Fruit fly (Drosophila melanogaster) whole organism, wandering third instar larva: ENCODE measurements around the gene CG43694.

ENCODE experiments used
- Abd-B ChIP-seq: fragments of >200 bp; optimal IDR thresholded peaks from 2 replicates; lab custom pipeline; 2017; ENCODE audit warnings: missing biosample characterization, missing genetic modification characterization
- CG9705 ChIP-seq: fragments of 200-800 bp; sonication (Bioruptor generic); optimal IDR thresholded peaks from 2 replicates; lab custom pipeline; 2018; ENCODE audit warnings: missing biosample characterization, mild to moderate bottlenecking, missing genetic modification characterization
- CrebA ChIP-seq: fragments of 200-800 bp; sonication (Bioruptor generic); optimal IDR thresholded peaks from 2 replicates; lab custom pipeline; 2016; ENCODE audit warnings: missing biosample characterization, mild to moderate bottlenecking, missing genetic modification characterization, borderline replicate concordance
- Dfd ChIP-seq: fragments of >200 bp; optimal IDR thresholded peaks from 2 replicates; lab custom pipeline; 2017; ENCODE audit warnings: missing biosample characterization, missing genetic modification characterization
- Dif ChIP-seq: fragments of 200-275, 200-300 bp; sonication (Bioruptor generic); optimal IDR thresholded peaks from 2 replicates; lab custom pipeline; 2018; ENCODE audit warnings: missing biosample characterization, missing genetic modification characterization; ENCODE audit not compliant: partially characterized antibody
- GATAd ChIP-seq: sonication (Bioruptor generic); optimal IDR thresholded peaks from 2 replicates; lab custom pipeline; 2016; ENCODE audit warnings: missing biosample characterization, missing genetic modification characterization
- HLH106 ChIP-seq: fragments of 200-800 bp; optimal IDR thresholded peaks from 3 replicates; lab custom pipeline; 2019; ENCODE audit warnings: missing biosample characterization, mild to moderate bottlenecking, missing genetic modification characterization, moderate library complexity
- Hnf4 ChIP-seq: fragments of 200-800 bp; sonication (Bioruptor generic); optimal IDR thresholded peaks from 2 replicates; lab custom pipeline; 2016; ENCODE audit warnings: missing biosample characterization, mild to moderate bottlenecking, missing genetic modification characterization
- Hr78 ChIP-seq: fragments of >200 bp; optimal IDR thresholded peaks from 2 replicates; lab custom pipeline; 2017; ENCODE audit warnings: missing biosample characterization, missing genetic modification characterization
- Hr83 ChIP-seq: fragments of 200-300 bp; sonication (Bioruptor generic); optimal IDR thresholded peaks from 2 replicates; lab custom pipeline; 2016; ENCODE audit warnings: missing biosample characterization, mild to moderate bottlenecking, missing genetic modification characterization, moderate library complexity; ENCODE audit not compliant: poor library complexity, severe bottlenecking
- Jra ChIP-seq: sonication (Bioruptor generic); optimal IDR thresholded peaks from 2 replicates; lab custom pipeline; 2016; ENCODE audit warnings: missing biosample characterization, missing genetic modification characterization
- Myc ChIP-seq: fragments of >200 bp; optimal IDR thresholded peaks from 2 replicates; lab custom pipeline; 2017
- OdsH ChIP-seq: fragments of 200-800 bp; sonication (Bioruptor generic); optimal IDR thresholded peaks from 2 replicates; lab custom pipeline; 2016; ENCODE audit warnings: missing biosample characterization, mild to moderate bottlenecking, missing genetic modification characterization
- Sp1 ChIP-seq: fragments of 200-800 bp; sonication (Bioruptor generic); optimal IDR thresholded peaks from 3 replicates; lab custom pipeline; 2019; ENCODE audit warnings: missing biosample characterization, mild to moderate bottlenecking, missing genetic modification characterization, moderate library complexity
- Vsx2 ChIP-seq: fragments of 200-300, 225-300 bp; sonication (Bioruptor generic); optimal IDR thresholded peaks from 2 replicates; lab custom pipeline; 2018; ENCODE audit warnings: missing biosample characterization, missing genetic modification characterization; ENCODE audit not compliant: partially characterized antibody
- br ChIP-seq: fragments of 200-800 bp; sonication (Bioruptor generic); optimal IDR thresholded peaks from 2 replicates; lab custom pipeline; 2016; ENCODE audit warnings: missing biosample characterization, missing genetic modification characterization
- brk ChIP-seq: fragments of 200-800 bp; sonication (Bioruptor generic); optimal IDR thresholded peaks from 2 replicates; lab custom pipeline; 2016; ENCODE audit warnings: missing biosample characterization, mild to moderate bottlenecking, missing genetic modification characterization
- dl ChIP-seq, 2 experiments: fragments of 175-275, 200-275 bp in 1 of 2; fragments of 200-275 bp in 1 of 2; sonication (Bioruptor generic); optimal IDR thresholded peaks; lab custom pipeline; 2018; ENCODE audit warnings: mild to moderate bottlenecking in 2 of 2, missing biosample characterization in 2 of 2, missing genetic modification characterization in 2 of 2, moderate library complexity in 2 of 2; ENCODE audit not compliant: partially characterized antibody in 2 of 2, insufficient read depth in 1 of 2
- dsf ChIP-seq: sonication (Bioruptor generic); optimal IDR thresholded peaks from 2 replicates; lab custom pipeline; 2016; ENCODE audit warnings: missing biosample characterization, missing genetic modification characterization, borderline replicate concordance
- ey ChIP-seq: fragments of 200-800 bp; sonication (Bioruptor generic); optimal IDR thresholded peaks from 2 replicates; lab custom pipeline; 2016; ENCODE audit warnings: missing biosample characterization, missing genetic modification characterization
- foxo ChIP-seq, 2 experiments: fragments of 200-800 bp; sonication (Bioruptor generic); optimal IDR thresholded peaks; 2 replicates in 1 of 2; 3 replicates in 1 of 2; lab custom pipeline; 2016 to 2017; ENCODE audit warnings: missing biosample characterization in 2 of 2, missing genetic modification characterization in 2 of 2
- fru ChIP-seq: fragments of 200-800 bp; sonication (Bioruptor generic); optimal IDR thresholded peaks from 3 replicates; lab custom pipeline; 2016; ENCODE audit warnings: missing biosample characterization, mild to moderate bottlenecking, missing genetic modification characterization
- h ChIP-seq: fragments of 200-800 bp; sonication (Bioruptor generic); optimal IDR thresholded peaks from 3 replicates; lab custom pipeline; 2016; ENCODE audit warnings: missing biosample characterization, mild to moderate bottlenecking, missing genetic modification characterization
- jim ChIP-seq: fragments of 175-275, 200-325 bp; sonication (Bioruptor generic); optimal IDR thresholded peaks from 2 replicates; lab custom pipeline; 2016; ENCODE audit warnings: missing biosample characterization, mild to moderate bottlenecking, missing genetic modification characterization
- lola ChIP-seq: fragments of >200 bp; optimal IDR thresholded peaks from 2 replicates; lab custom pipeline; 2017; ENCODE audit warnings: missing biosample characterization, missing genetic modification characterization
- pan ChIP-seq: fragments of >200 bp; optimal IDR thresholded peaks from 2 replicates; lab custom pipeline; 2017
- psq ChIP-seq: fragments of 200-800 bp; sonication (Bioruptor generic); optimal IDR thresholded peaks from 3 replicates; lab custom pipeline; 2017; ENCODE audit warnings: missing biosample characterization, mild to moderate bottlenecking, missing genetic modification characterization, moderate library complexity
- rgr ChIP-seq: fragments of 200-800 bp; sonication (Bioruptor generic); optimal IDR thresholded peaks from 3 replicates; lab custom pipeline; 2016; ENCODE audit warnings: missing biosample characterization, mild to moderate bottlenecking, missing genetic modification characterization
- sage ChIP-seq: fragments of 200-800 bp; sonication (Bioruptor generic); optimal IDR thresholded peaks from 2 replicates; lab custom pipeline; 2016; ENCODE audit warnings: missing biosample characterization, mild to moderate bottlenecking, missing genetic modification characterization
- sv ChIP-seq: fragments of 200-800 bp; sonication (Bioruptor generic); optimal IDR thresholded peaks from 3 replicates; lab custom pipeline; 2016; ENCODE audit warnings: missing biosample characterization, missing genetic modification characterization
- tai ChIP-seq: sonication (Bioruptor generic); optimal IDR thresholded peaks from 2 replicates; lab custom pipeline; 2016; ENCODE audit warnings: missing biosample characterization, missing genetic modification characterization
- woc ChIP-seq: sonication (Bioruptor generic); optimal IDR thresholded peaks from 2 replicates; lab custom pipeline; 2016; ENCODE audit warnings: missing biosample characterization, mild to moderate bottlenecking, missing genetic modification characterization

Gene CG43694

dm6 chr3R:23421925-23422324 lies 3.9 kb downstream of the CG43694 start:
- TF ChIP-seq Sp1 (GFP tag; lab: Kevin White, UChicago) = no peak
- TF ChIP-seq, all 38 proteins: peak for 0

- no peak for TF ChIP-seq jim (GFP tag; lab: Kevin White, UChicago)
- TF ChIP-seq ey (GFP tag; lab: Kevin White, UChicago) = peak; percentile 19
- TF ChIP-seq GATAd (GFP tag; lab: Kevin White, UChicago) = no peak
- peak; percentile 20 for TF ChIP-seq rgr (GFP tag; lab: Kevin White, UChicago)
- no peak for TF ChIP-seq Abd-B (GFP tag; lab: Kevin White, UChicago)
- TF ChIP-seq Myc (lab: Kevin White, UChicago) = no peak
- no peak for TF ChIP-seq CrebA
- TF ChIP-seq h (GFP tag; lab: Kevin White, UChicago) = peak; percentile 34
- no peak for TF ChIP-seq br (GFP tag; lab: Kevin White, UChicago)
- TF ChIP-seq sage (GFP tag; lab: Kevin White, UChicago) = no peak
- TF ChIP-seq Jra = no peak
- no peak for TF ChIP-seq Hnf4 (GFP tag; lab: Kevin White, UChicago)
- TF ChIP-seq sv (GFP tag; lab: Kevin White, UChicago) = no peak
- TF ChIP-seq Vsx2 (GFP tag; lab: Kevin White, UChicago) = no peak
- no peak for TF ChIP-seq tai
- no peak for TF ChIP-seq Hr83
Measured at dm6 chr3R:23417650-23418049, 8.2 kb downstream of the CG43694 start.

- TF ChIP-seq foxo (GFP tag; optimal IDR thresholded peaks at IDR 0.05; lab: Kevin White, UChicago) (peak in 1 of 2 experiments; percentile 34), jim (GFP tag; lab: Kevin White, UChicago) (no peak), rgr (GFP tag; lab: Kevin White, UChicago) (peak; percentile 2), h (GFP tag; lab: Kevin White, UChicago) (peak; percentile 21), HLH106 (tag; lab: Kevin White, UChicago) (peak; percentile 20), fru (GFP tag; lab: Kevin White, UChicago) (peak; percentile 3)
- TF ChIP-seq, all 38 proteins: peak for 5
Measured at dm6 chr3R:23416579-23416978, 9.2 kb downstream of the CG43694 start.

- TF ChIP-seq woc = no peak
- TF ChIP-seq lola (GFP tag; lab: Kevin White, UChicago) = no peak
- TF ChIP-seq Hnf4 (GFP tag; lab: Kevin White, UChicago) = no peak
- no peak for TF ChIP-seq brk (GFP tag; lab: Kevin White, UChicago)
- no peak for TF ChIP-seq Abd-B (GFP tag; lab: Kevin White, UChicago)
- TF ChIP-seq GATAd (GFP tag; lab: Kevin White, UChicago) = no peak
- TF ChIP-seq CG9705 (GFP tag; lab: Kevin White, UChicago) = no peak
- TF ChIP-seq CrebA = no peak
- no peak for TF ChIP-seq fru (GFP tag; lab: Kevin White, UChicago)
- TF ChIP-seq dl (GFP tag; optimal IDR thresholded peaks at IDR 0.05; lab: Kevin White, UChicago; ENCODE audit: insufficient read depth in 1 of 2, partially characterized antibody in 2 of 2) = no peak
- no peak for TF ChIP-seq Sp1 (GFP tag; lab: Kevin White, UChicago)
Measured at dm6 chr3R:23407880-23408279, 17.9 kb downstream of the CG43694 start.

dm6 chr3R:23405209-23405608 lies 20.6 kb downstream of the CG43694 start, which contains the start of gene Ir94e:
Gene Ir94e (plus strand): TSS chr3R:23405509.
- TF ChIP-seq CrebA (no peak), Vsx2 (GFP tag; lab: Kevin White, UChicago) (no peak), Dfd (GFP tag; lab: Kevin White, UChicago) (no peak), Hr78 (GFP tag; lab: Kevin White, UChicago) (no peak), tai (no peak), woc (no peak), OdsH (GFP tag; lab: Kevin White, UChicago) (no peak)

dm6 chr3R:23403628-23404027 lies 22.2 kb downstream of the CG43694 start, which contains the start of gene CG17380:
Gene CG17380 (minus strand): TSS chr3R:23403728.
- TF ChIP-seq Hnf4 (GFP tag; lab: Kevin White, UChicago) (no peak), Abd-B (GFP tag; lab: Kevin White, UChicago) (no peak), Vsx2 (GFP tag; lab: Kevin White, UChicago) (no peak), dsf (no peak), HLH106 (tag; lab: Kevin White, UChicago) (no peak), CrebA (no peak), psq (GFP tag; lab: Kevin White, UChicago) (no peak), pan (no peak), CG9705 (GFP tag; lab: Kevin White, UChicago) (no peak), Myc (lab: Kevin White, UChicago) (no peak), GATAd (GFP tag; lab: Kevin White, UChicago) (no peak), Dif (GFP tag; lab: Kevin White, UChicago) (no peak), br (GFP tag; lab: Kevin White, UChicago) (no peak), h (GFP tag; lab: Kevin White, UChicago) (no peak), Hr83 (no peak), Sp1 (GFP tag; lab: Kevin White, UChicago) (no peak)
